Fruit fly (Drosophila melanogaster): Measurements from ENCODE around the gene nbs.

The nbs gene

dm6 chr3L:9726707-9727106 lies 3.7 kb upstream of the nbs start, which contains the start of gene Naa60:
Gene Naa60, plus strand, starts transcription at chr3L:9726895.
- TF ChIP-seq CG8159 (tag; optimal IDR thresholded peaks at IDR 0.05): peak; percentile 50
- no peak for TF ChIP-seq Snoo (tag; optimal IDR thresholded peaks at IDR 0.05)
- no peak for TF ChIP-seq CG17806 (tag; optimal IDR thresholded peaks at IDR 0.05)
- TF ChIP-seq CG15710 (tag; optimal IDR thresholded peaks at IDR 0.05): no peak

dm6 chr3L:9720102-9720501 lies 2.9 kb downstream of the nbs start:
- TF ChIP-seq Ets98B (GFP tag; IDR thresholded peaks at IDR 0.05) (no peak), EcR (GFP tag; optimal IDR thresholded peaks at IDR 0.05) (no peak), D1 (tag; optimal IDR thresholded peaks at IDR 0.05) (no peak), CG34367 (tag; optimal IDR thresholded peaks at IDR 0.05) (no peak), Snoo (tag; optimal IDR thresholded peaks at IDR 0.05) (no peak), CG17806 (tag; optimal IDR thresholded peaks at IDR 0.05) (no peak), CG12605 (GFP tag; IDR thresholded peaks at IDR 0.05) (no peak), CG15710 (tag; optimal IDR thresholded peaks at IDR 0.05) (no peak), CG8301 (tag; optimal IDR thresholded peaks at IDR 0.05) (no peak)

- no peak for TF ChIP-seq CG13204 (GFP tag; optimal IDR thresholded peaks at IDR 0.05)
- TF ChIP-seq EcR (GFP tag; optimal IDR thresholded peaks at IDR 0.05): no peak
- TF ChIP-seq CG4496 (GFP tag; IDR thresholded peaks at IDR 0.05): peak; percentile 37; the same call in 2 of the 3 replicates
- no peak for TF ChIP-seq rn (GFP tag; IDR thresholded peaks at IDR 0.05)
- no peak for TF ChIP-seq fd96Ca (GFP tag; IDR thresholded peaks at IDR 0.05)
- TF ChIP-seq Pif1B (GFP tag; optimal IDR thresholded peaks at IDR 0.05): no peak
- TF ChIP-seq D1 (tag; optimal IDR thresholded peaks at IDR 0.05): no peak
- TF ChIP-seq Ets98B (GFP tag; IDR thresholded peaks at IDR 0.05): 0 out of 2 replicates have a peak, but pooled peaks have one; percentile 15
- TF ChIP-seq Snoo (tag; optimal IDR thresholded peaks at IDR 0.05): peak; percentile 50
- no peak for TF ChIP-seq CG10348 (GFP tag; IDR thresholded peaks at IDR 0.05)
- no peak for TF ChIP-seq Pif1A (GFP tag; optimal IDR thresholded peaks at IDR 0.05)
- no peak for TF ChIP-seq gl (tag; optimal IDR thresholded peaks at IDR 0.05)
- TF ChIP-seq CG12605 (GFP tag; IDR thresholded peaks at IDR 0.05): peak; percentile 48; the same call in 1 of the 2 replicates
- TF ChIP-seq CG17806 (tag; optimal IDR thresholded peaks at IDR 0.05): peak; percentile 36
- TF ChIP-seq CG8301 (tag; optimal IDR thresholded peaks at IDR 0.05): no peak
- peak; percentile 73 for TF ChIP-seq CG15710 (tag; optimal IDR thresholded peaks at IDR 0.05)
- peak; percentile 47 for TF ChIP-seq CG9948 (tag; optimal IDR thresholded peaks at IDR 0.05)
- peak; percentile 75 for TF ChIP-seq CG8159 (tag; optimal IDR thresholded peaks at IDR 0.05)
- peak; percentile 25; the same call in 1 of the 2 replicates for TF ChIP-seq CG32121 (GFP tag; IDR thresholded peaks at IDR 0.05)
- TF ChIP-seq CG34367 (tag; optimal IDR thresholded peaks at IDR 0.05): peak; percentile 25
- TF ChIP-seq CG14655 (GFP tag; optimal IDR thresholded peaks at IDR 0.05): no peak
Observed at dm6 chr3L:9718929-9719328, 4.1 kb downstream of the nbs start, which contains the start of the genes CG18178 and CG14174. Gene CG18178, minus strand, starts transcription at chr3L:9719144. Gene CG14174, plus strand, starts transcription at chr3L:9719328.

dm6 chr3L:9717839-9718238 lies 5.2 kb downstream of the nbs start:
- TF ChIP-seq rn (GFP tag; IDR thresholded peaks at IDR 0.05) (no peak), CG32121 (GFP tag; IDR thresholded peaks at IDR 0.05) (no peak), Pif1B (GFP tag; optimal IDR thresholded peaks at IDR 0.05) (no peak), CG8301 (tag; optimal IDR thresholded peaks at IDR 0.05) (no peak), CG34367 (tag; optimal IDR thresholded peaks at IDR 0.05) (no peak), Snoo (tag; optimal IDR thresholded peaks at IDR 0.05) (no peak), CG15710 (tag; optimal IDR thresholded peaks at IDR 0.05) (no peak), gl (tag; optimal IDR thresholded peaks at IDR 0.05) (no peak), CG10348 (GFP tag; IDR thresholded peaks at IDR 0.05) (no peak), EcR (GFP tag; optimal IDR thresholded peaks at IDR 0.05) (no peak), CG4496 (GFP tag; IDR thresholded peaks at IDR 0.05) (no peak)

dm6 chr3L:9717101-9717500 lies 5.9 kb downstream of the nbs start:
- TF ChIP-seq CG9948 (tag; optimal IDR thresholded peaks at IDR 0.05) (no peak), Pif1A (GFP tag; optimal IDR thresholded peaks at IDR 0.05) (no peak), CG32121 (GFP tag; IDR thresholded peaks at IDR 0.05) (no peak), CG8159 (tag; optimal IDR thresholded peaks at IDR 0.05) (no peak), CG10348 (GFP tag; IDR thresholded peaks at IDR 0.05) (no peak), Snoo (tag; optimal IDR thresholded peaks at IDR 0.05) (no peak), Ets98B (GFP tag; IDR thresholded peaks at IDR 0.05) (no peak), CG13204 (GFP tag; optimal IDR thresholded peaks at IDR 0.05) (no peak), CG14655 (GFP tag; optimal IDR thresholded peaks at IDR 0.05) (no peak)

- TF ChIP-seq EcR (GFP tag; optimal IDR thresholded peaks at IDR 0.05) (peak; percentile 88), gl (tag; optimal IDR thresholded peaks at IDR 0.05) (no peak)
Observed at dm6 chr3L:9716595-9716994, 6.4 kb downstream of the nbs start.

- TF ChIP-seq rn (GFP tag; IDR thresholded peaks at IDR 0.05) (no peak), Ets98B (GFP tag; IDR thresholded peaks at IDR 0.05) (0 out of 2 replicates have a peak, but pooled peaks have one; percentile 2), EcR (GFP tag; optimal IDR thresholded peaks at IDR 0.05) (peak; percentile 3), CG32121 (GFP tag; IDR thresholded peaks at IDR 0.05) (no peak), CG4496 (GFP tag; IDR thresholded peaks at IDR 0.05) (0 out of 3 replicates have a peak, but pooled peaks have one; percentile 23)
Observed at dm6 chr3L:9714537-9715144, 8.4 kb downstream of the nbs start.
